Worm (Caenorhabditis elegans) whole organism, young adult: Measurements from ENCODE around the gene srv-22.

ENCODE experiments used
- B0019.2 ChIP-seq: fragments of 200-800 bp; sonication (Bioruptor generic); conservative IDR thresholded peaks from 2 replicates; pipeline ENCODE4 v1.3.6; 2022; ENCODE audit warnings: missing genetic modification reagents, missing genetic modification characterization, missing compliant biosample characterization
- D2030.7 ChIP-seq: fragments of 200-800 bp; sonication (Bioruptor generic); IDR thresholded peaks from 2 replicates; pipeline ENCODE4 v1.3.6; 2022; ENCODE audit warnings: missing genetic modification reagents, missing genetic modification characterization, missing compliant biosample characterization
- F49E8.2 ChIP-seq: sonication (generic microtip); optimal IDR thresholded peaks from 3 replicates; lab custom pipeline; 2017; ENCODE audit warnings: missing genetic modification characterization, mild to moderate bottlenecking, missing compliant biosample characterization, antibody characterized with exemption, moderate library complexity; ENCODE audit not compliant: insufficient read depth
- attf-6 ChIP-seq: fragments of 200-800 bp; sonication (Bioruptor generic); IDR thresholded peaks from 2 replicates; pipeline ENCODE4 v1.3.6; 2022; ENCODE audit warnings: missing genetic modification reagents, missing genetic modification characterization, missing compliant biosample characterization
- chd-7 ChIP-seq: sonication (generic microtip); optimal IDR thresholded peaks from 2 replicates; lab custom pipeline; 2016; ENCODE audit warnings: mild to moderate bottlenecking, missing genetic modification characterization, moderate library complexity, missing compliant biosample characterization
- pbrm-1 ChIP-seq: fragments of 200-800 bp; sonication (Bioruptor generic); IDR thresholded peaks from 2 replicates; pipeline ENCODE4 v1.3.6; 2022; ENCODE audit warnings: missing genetic modification reagents, missing genetic modification characterization, missing compliant biosample characterization
- snpc-1.1 ChIP-seq: sonication (generic microtip); optimal IDR thresholded peaks from 2 replicates; lab custom pipeline; 2017; ENCODE audit warnings: missing genetic modification characterization, mild to moderate bottlenecking, missing compliant biosample characterization, antibody characterized with exemption, moderate library complexity, missing genotype, missing genetic modification reagents; ENCODE audit not compliant: insufficient read depth
- snpc-1.3 ChIP-seq: sonication (generic microtip); optimal IDR thresholded peaks from 2 replicates; lab custom pipeline; 2017; ENCODE audit warnings: missing genetic modification characterization, mild to moderate bottlenecking, missing compliant biosample characterization, antibody characterized with exemption, moderate library complexity, missing genotype, missing genetic modification reagents; ENCODE audit not compliant: insufficient read depth
- snpc-4 ChIP-seq, 5 experiments: fragments of 150-350 bp in 1 of 5; sonication (generic microtip) in 4 of 5; optimal IDR thresholded peaks; 2 replicates each; lab custom pipeline; 2014 to 2018; ENCODE audit warnings: missing genetic modification characterization in 5 of 5, missing biosample characterization in 3 of 5, antibody characterized with exemption in 2 of 5, mild to moderate bottlenecking in 2 of 5, missing compliant biosample characterization in 2 of 5, missing genotype in 2 of 5, moderate library complexity in 2 of 5, missing genetic modification reagents in 1 of 5
- tbp1 ChIP-seq: fragments of 200-800 bp; sonication (Bioruptor generic); optimal IDR thresholded peaks from 2 replicates; lab custom pipeline; 2018; ENCODE audit warnings: mild to moderate bottlenecking, missing genetic modification characterization, missing compliant biosample characterization

The srv-22 gene

ce11 chrIV:5832801-5833200 lies 47.0 kb downstream of the srv-22 start:
- TF ChIP-seq F49E8.2 (peak; percentile 15), B0019.2 (GFP tag; lab: Robert Waterston, UW) (no peak), D2030.7 (GFP tag; lab: Robert Waterston, UW) (peak; percentile 79), snpc-1.1 (tag; lab: Kevin White, UChicago) (peak; percentile 85), pbrm-1 (GFP tag; lab: Robert Waterston, UW) (0 out of 2 replicates have a peak, but pooled peaks have one; percentile 11), chd-7 (no peak), snpc-1.3 (tag; lab: Kevin White, UChicago) (no peak), snpc-4 (GFP tag; optimal IDR thresholded peaks at IDR 0.05; lab: Kevin White, UChicago) (peak; percentile 56), snpc-4 (tag; optimal IDR thresholded peaks at IDR 0.05; lab: Kevin White, UChicago) (peak; percentile 49 to 93 (median 84)), tbp1 (peak; percentile 46), attf-6 (peak; percentile 74)
